Fruit fly (Drosophila melanogaster) whole organism, embryonic: ENCODE measurements around the gene CG7080.

Experiments used
- Ada2b ChIP-seq: fragments of 200-800 bp; sonication (Bioruptor generic); IDR thresholded peaks from 2 replicates; pipeline ENCODE4 v1.3.6; 2022; ENCODE audit warnings: missing biosample characterization, missing genetic modification characterization
- Blimp-1 ChIP-seq: fragments of 200-800 bp; sonication (Bioruptor generic); optimal IDR thresholded peaks from 3 replicates; lab custom pipeline; 2018; ENCODE audit warnings: missing biosample characterization, missing genetic modification characterization, mild to moderate bottlenecking, moderate library complexity, missing genetic modification reagents
- CG10321 ChIP-seq: fragments of 200-800 bp; sonication (Bioruptor generic); IDR thresholded peaks from 2 replicates; pipeline ENCODE4 v1.3.6; 2022; ENCODE audit warnings: missing biosample characterization, missing genetic modification characterization
- CG10543 ChIP-seq: fragments of 200-800 bp; sonication (Bioruptor generic); optimal IDR thresholded peaks from 3 replicates; lab custom pipeline; 2017; ENCODE audit warnings: missing biosample characterization, mild to moderate bottlenecking, missing genetic modification characterization, moderate library complexity
- CG10959 ChIP-seq: fragments of 200-800 bp; sonication (Bioruptor generic); IDR thresholded peaks from 2 replicates; pipeline ENCODE4 v1.3.6; 2022; ENCODE audit warnings: missing biosample characterization, missing genetic modification characterization
- CG11560 ChIP-seq: fragments of 200-800 bp; sonication (Bioruptor generic); IDR thresholded peaks from 3 replicates; pipeline ENCODE4 v1.3.6; 2022; ENCODE audit warnings: missing biosample characterization, missing genetic modification characterization
- CG12236 ChIP-seq: fragments of 200-800 bp; sonication (Bioruptor generic); optimal IDR thresholded peaks from 2 replicates; lab custom pipeline; 2016; ENCODE audit warnings: missing biosample characterization, missing genetic modification characterization
- CG12299 ChIP-seq: fragments of 200-800 bp; sonication (Bioruptor generic); optimal IDR thresholded peaks from 2 replicates; lab custom pipeline; 2018; ENCODE audit warnings: missing biosample characterization, mild to moderate bottlenecking, missing genetic modification characterization
- CG12942 ChIP-seq: fragments of 200-800 bp; sonication (Bioruptor generic); optimal IDR thresholded peaks from 3 replicates; lab custom pipeline; 2016; ENCODE audit warnings: missing biosample characterization, missing genetic modification characterization
- CG13296 ChIP-seq: fragments of 200-800 bp; sonication (Bioruptor generic); optimal IDR thresholded peaks from 3 replicates; lab custom pipeline; 2018; ENCODE audit warnings: missing biosample characterization, mild to moderate bottlenecking, missing genetic modification characterization
- CG13424 ChIP-seq: fragments of 200-800 bp; sonication (Bioruptor generic); optimal IDR thresholded peaks from 2 replicates; lab custom pipeline; 2019; ENCODE audit warnings: missing biosample characterization, mild to moderate bottlenecking, missing genetic modification characterization, moderate library complexity
- CG14860 ChIP-seq: fragments of 200-800 bp; sonication (Bioruptor generic); IDR thresholded peaks from 3 replicates; pipeline ENCODE4 v1.3.6; 2022; ENCODE audit warnings: missing biosample characterization, missing genetic modification characterization; ENCODE audit not compliant: partially characterized antibody
- CG18619 ChIP-seq: fragments of 200-800 bp; sonication (Bioruptor generic); optimal IDR thresholded peaks from 3 replicates; lab custom pipeline; 2017; ENCODE audit warnings: missing biosample characterization, mild to moderate bottlenecking, missing genetic modification characterization
- CG2199 ChIP-seq: fragments of 200-800 bp; sonication (Bioruptor generic); IDR thresholded peaks from 3 replicates; pipeline ENCODE4 v1.3.6; 2022; ENCODE audit warnings: missing biosample characterization, missing genetic modification characterization
- CG30020 ChIP-seq: fragments of 200-800 bp; optimal IDR thresholded peaks from 2 replicates; lab custom pipeline; 2019; ENCODE audit warnings: missing biosample characterization, mild to moderate bottlenecking, missing genetic modification characterization, moderate library complexity
- CG3281 ChIP-seq: fragments of 200-800 bp; sonication (Bioruptor generic); optimal IDR thresholded peaks from 3 replicates; lab custom pipeline; 2017; ENCODE audit warnings: missing biosample characterization, mild to moderate bottlenecking, missing genetic modification characterization
- CG4730 ChIP-seq: fragments of 200-800 bp; sonication (Bioruptor generic); IDR thresholded peaks from 2 replicates; pipeline ENCODE4 v1.3.6; 2022; ENCODE audit warnings: missing biosample characterization, missing genetic modification characterization
- CG6791 ChIP-seq: fragments of 200-800 bp; sonication (Bioruptor generic); IDR thresholded peaks from 3 replicates; pipeline ENCODE4 v1.3.6; 2022; ENCODE audit warnings: missing biosample characterization, missing genetic modification characterization; ENCODE audit not compliant: partially characterized antibody
- CG6854 ChIP-seq: fragments of 200-800 bp; sonication (Bioruptor generic); optimal IDR thresholded peaks from 3 replicates; lab custom pipeline; 2017; ENCODE audit warnings: missing biosample characterization, mild to moderate bottlenecking, missing genetic modification characterization
- CG7357 ChIP-seq: fragments of 200-800 bp; sonication (Bioruptor generic); IDR thresholded peaks from 3 replicates; pipeline ENCODE4 v1.3.6; 2022; ENCODE audit warnings: missing biosample characterization, missing genetic modification characterization
- D19A ChIP-seq: fragments of 200-800 bp; optimal IDR thresholded peaks from 3 replicates; lab custom pipeline; 2019; ENCODE audit warnings: missing biosample characterization, mild to moderate bottlenecking, missing genetic modification characterization, moderate library complexity
- Doc2 ChIP-seq: fragments of 200-800 bp; sonication (Bioruptor generic); IDR thresholded peaks from 2 replicates; pipeline ENCODE4 v1.3.6; 2022; ENCODE audit warnings: missing biosample characterization, missing genetic modification characterization
- Dref ChIP-seq: fragments of 200-800 bp; sonication (Bioruptor generic); IDR thresholded peaks from 2 replicates; pipeline ENCODE4 v1.3.6; 2022; ENCODE audit warnings: missing biosample characterization, missing genetic modification characterization
- E2f2 ChIP-seq: fragments of 200-800 bp; sonication (Bioruptor generic); IDR thresholded peaks from 2 replicates; pipeline ENCODE4 v1.3.6; 2022; ENCODE audit warnings: missing biosample characterization, missing genetic modification characterization
- Elba2 ChIP-seq: fragments of 200-800 bp; sonication (Bioruptor generic); optimal IDR thresholded peaks from 3 replicates; lab custom pipeline; 2016; ENCODE audit warnings: missing biosample characterization, missing genetic modification characterization
- Ets65A ChIP-seq: fragments of 200-800 bp; sonication (Bioruptor generic); peaks from one replicate; lab custom pipeline; 2016; ENCODE audit warnings: missing biosample characterization, missing genetic modification characterization
- Jarid2 ChIP-seq: fragments of 200-800 bp; sonication (Bioruptor generic); optimal IDR thresholded peaks from 3 replicates; lab custom pipeline; 2017; ENCODE audit warnings: mild to moderate bottlenecking, missing biosample characterization, missing genetic modification reagents, missing genetic modification characterization
- Mad ChIP-seq: fragments of 200-800 bp; sonication (Bioruptor generic); optimal IDR thresholded peaks from 2 replicates; lab custom pipeline; 2016; ENCODE audit warnings: missing biosample characterization, missing genetic modification characterization
- Oaz ChIP-seq: fragments of 200-800 bp; sonication (Bioruptor generic); IDR thresholded peaks from 2 replicates; pipeline ENCODE4 v1.3.6; 2022; ENCODE audit warnings: missing biosample characterization, missing genetic modification characterization
- PHDP ChIP-seq: fragments of 200-800 bp; sonication (Bioruptor generic); optimal IDR thresholded peaks from 3 replicates; lab custom pipeline; 2018; ENCODE audit warnings: missing biosample characterization, mild to moderate bottlenecking, missing genetic modification characterization, moderate library complexity
- Stat92E ChIP-seq, 3 experiments: fragments of >200 bp in 2 of 3; fragments of 200-800 bp in 1 of 3; sonication (Bioruptor generic) in 1 of 3; optimal IDR thresholded peaks; 2 replicates each; lab custom pipeline; 2017 to 2019; ENCODE audit warnings: missing biosample characterization in 3 of 3, missing genetic modification characterization in 3 of 3, mild to moderate bottlenecking in 1 of 3, moderate library complexity in 1 of 3
- Vsx1 ChIP-seq: fragments of 200-800 bp; sonication (Bioruptor generic); optimal IDR thresholded peaks from 2 replicates; lab custom pipeline; 2017; ENCODE audit warnings: missing biosample characterization, mild to moderate bottlenecking, missing genetic modification characterization, missing genetic modification reagents
- ash1 ChIP-seq: fragments of 200-800 bp; sonication (Bioruptor generic); optimal IDR thresholded peaks from 2 replicates; lab custom pipeline; 2018; ENCODE audit warnings: missing biosample characterization, mild to moderate bottlenecking, missing genetic modification characterization
- ato ChIP-seq: fragments of 200-800 bp; sonication (Bioruptor generic); IDR thresholded peaks from 2 replicates; pipeline ENCODE4 v1.3.6; 2022; ENCODE audit warnings: missing biosample characterization, missing genetic modification characterization; ENCODE audit not compliant: partially characterized antibody
- ci ChIP-seq: fragments of 200-800 bp; sonication (Bioruptor generic); IDR thresholded peaks from 3 replicates; pipeline ENCODE4 v1.3.6; 2022; ENCODE audit warnings: missing biosample characterization, missing genetic modification characterization
- dmrt11E ChIP-seq: fragments of 200-800 bp; sonication (Bioruptor generic); optimal IDR thresholded peaks from 3 replicates; lab custom pipeline; 2018; ENCODE audit warnings: missing biosample characterization, mild to moderate bottlenecking, missing genetic modification characterization, moderate library complexity
- dmrt99B ChIP-seq: fragments of 200-800 bp; sonication (Bioruptor generic); optimal IDR thresholded peaks from 2 replicates; lab custom pipeline; 2018; ENCODE audit warnings: missing biosample characterization, mild to moderate bottlenecking, missing genetic modification characterization, moderate library complexity
- eve ChIP-seq, 2 experiments: fragments of >200 bp; optimal IDR thresholded peaks; 2 replicates each; lab custom pipeline; 2017; ENCODE audit warnings: missing biosample characterization in 2 of 2, missing genetic modification characterization in 2 of 2
- fd96Cb ChIP-seq: fragments of 200-800 bp; sonication (Bioruptor generic); optimal IDR thresholded peaks from 2 replicates; lab custom pipeline; 2018; ENCODE audit warnings: missing biosample characterization, mild to moderate bottlenecking, missing genetic modification characterization, moderate library complexity
- gsb ChIP-seq: fragments of 200-800 bp; sonication (Bioruptor generic); IDR thresholded peaks from 2 replicates; pipeline ENCODE4 v1.3.6; 2022; ENCODE audit warnings: missing biosample characterization, missing genetic modification characterization
- lab ChIP-seq: fragments of 200-800 bp; sonication (Bioruptor generic); optimal IDR thresholded peaks from 3 replicates; lab custom pipeline; 2017; ENCODE audit warnings: missing biosample characterization, missing genetic modification characterization, mild to moderate bottlenecking, moderate library complexity, missing genetic modification reagents
- lilli ChIP-seq: fragments of 200-800 bp; sonication (Bioruptor generic); optimal IDR thresholded peaks from 3 replicates; lab custom pipeline; 2016; ENCODE audit warnings: missing biosample characterization, missing genetic modification characterization
- mam ChIP-seq: fragments of 200-800 bp; sonication (Bioruptor generic); optimal IDR thresholded peaks from 3 replicates; lab custom pipeline; 2016; ENCODE audit warnings: missing biosample characterization, missing genetic modification characterization
- pfk ChIP-seq: fragments of 200-800 bp; sonication (Bioruptor generic); optimal IDR thresholded peaks from 2 replicates; lab custom pipeline; 2018; ENCODE audit warnings: missing biosample characterization, mild to moderate bottlenecking, missing genetic modification characterization, moderate library complexity
- phol ChIP-seq: fragments of 200-800 bp; sonication (Bioruptor generic); optimal IDR thresholded peaks from 3 replicates; lab custom pipeline; 2018; ENCODE audit warnings: missing biosample characterization, mild to moderate bottlenecking, missing genetic modification characterization, moderate library complexity
- psq ChIP-seq: fragments of 200-800 bp; sonication (Bioruptor generic); optimal IDR thresholded peaks from 2 replicates; lab custom pipeline; 2017; ENCODE audit warnings: missing biosample characterization, missing genetic modification characterization
- pzg ChIP-seq: fragments of 200-800 bp; sonication (Bioruptor generic); optimal IDR thresholded peaks from 3 replicates; lab custom pipeline; 2018; ENCODE audit warnings: missing biosample characterization, mild to moderate bottlenecking, missing genetic modification characterization, moderate library complexity
- shn ChIP-seq: fragments of 200-800 bp; sonication (Bioruptor generic); optimal IDR thresholded peaks from 3 replicates; lab custom pipeline; 2016; ENCODE audit warnings: missing biosample characterization, missing genetic modification characterization
- slp2 ChIP-seq: fragments of 200-800 bp; sonication (Bioruptor generic); optimal IDR thresholded peaks from 2 replicates; lab custom pipeline; 2016; ENCODE audit warnings: missing biosample characterization, missing genetic modification characterization

CG7080 gene

DNA sequence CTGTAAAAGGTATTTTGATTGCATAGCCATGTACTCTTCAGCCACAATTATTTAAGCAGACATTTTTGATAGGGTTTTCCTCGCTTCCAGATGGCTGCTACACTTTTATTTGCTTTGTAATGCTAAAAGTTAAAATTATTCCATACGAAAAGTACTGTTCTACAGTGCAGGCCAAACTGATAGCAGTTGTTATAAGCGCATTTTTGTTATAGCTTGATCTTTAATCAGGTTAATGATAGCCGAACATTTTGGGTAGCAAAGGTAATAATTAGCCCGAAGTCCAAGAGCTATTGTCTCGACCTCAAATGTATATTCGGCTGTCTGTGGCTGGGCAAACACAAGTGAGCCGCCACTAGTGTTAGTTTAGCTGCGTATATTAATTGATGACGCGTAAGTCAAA, 28.8 kb downstream of the CG7080 start (continued):
- TF ChIP-seq lab (GFP tag; lab: Kevin White, UChicago) (no peak), Dref (no peak), lilli (GFP tag; lab: Kevin White, UChicago) (peak; percentile 19), Ets65A (GFP tag; lab: Kevin White, UChicago) (peak; percentile 45), ash1 (GFP tag; lab: Kevin White, UChicago) (no peak)

DNA sequence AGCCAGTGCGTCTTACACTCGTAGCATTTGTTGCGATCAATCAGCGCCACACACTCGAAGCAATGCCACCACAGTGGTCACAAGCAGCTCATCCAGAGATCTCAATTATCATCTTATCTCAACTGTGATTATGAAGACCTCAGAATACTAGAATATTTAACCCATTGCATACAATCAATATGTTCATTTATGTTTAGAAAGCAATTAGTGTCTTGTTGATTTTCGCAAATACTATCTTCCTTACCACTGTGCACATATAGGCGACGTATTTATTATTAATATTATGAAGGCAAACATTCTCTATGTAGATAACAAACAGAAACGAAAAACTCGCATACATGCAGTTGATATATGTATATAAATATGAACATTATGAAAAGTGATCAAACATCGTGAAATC, 29.7 kb downstream of the CG7080 start:
- TF ChIP-seq CG3281 (GFP tag; lab: Kevin White, UChicago) (peak; percentile 52), fd96Cb (tag; lab: Kevin White, UChicago) (peak; percentile 77), mam (GFP tag; lab: Kevin White, UChicago) (no peak), Doc2 (GFP tag; lab: Robert Waterston, UW) (0 out of 2 replicates have a peak, but pooled peaks have one; percentile 12), dmrt99B (tag; lab: Kevin White, UChicago) (peak; percentile 62), ato (GFP tag; lab: Robert Waterston, UW) (no peak), CG13296 (GFP tag; lab: Kevin White, UChicago) (peak; percentile 57), CG10959 (GFP tag; lab: Robert Waterston, UW) (peak; percentile 66), Mad (GFP tag; lab: Kevin White, UChicago) (peak; percentile 52), CG13424 (tag; lab: Kevin White, UChicago) (peak; percentile 72), shn (GFP tag; lab: Kevin White, UChicago) (peak; percentile 36), Vsx1 (GFP tag; lab: Kevin White, UChicago) (peak; percentile 59), CG6791 (GFP tag; lab: Robert Waterston, UW) (no peak), CG18619 (GFP tag; lab: Kevin White, UChicago) (peak; percentile 58), Jarid2 (GFP tag; lab: Kevin White, UChicago) (peak; percentile 32), E2f2 (GFP tag; lab: Robert Waterston, UW) (peak; percentile 54; the same call in 1 of the 2 replicates), PHDP (tag; lab: Kevin White, UChicago) (peak; percentile 77), CG6854 (GFP tag; lab: Kevin White, UChicago) (no peak), eve (GFP tag; optimal IDR thresholded peaks at IDR 0.05; lab: Kevin White, UChicago) (no peak), CG2199 (peak; percentile 91; the same call in 2 of the 3 replicates), CG10321 (GFP tag; lab: Robert Waterston, UW) (no peak), CG14860 (GFP tag; lab: Robert Waterston, UW) (no peak), ci (peak; percentile 82), CG10543 (no peak), CG7357 (peak; percentile 35; the same call in 1 of the 3 replicates), Elba2 (GFP tag; lab: Kevin White, UChicago) (no peak), CG12236 (GFP tag; lab: Kevin White, UChicago) (peak; percentile 66), pfk (no peak), CG11560 (tag; lab: Robert Waterston, UW) (0 out of 3 replicates have a peak, but pooled peaks have one; percentile 39), CG30020 (tag; lab: Kevin White, UChicago) (no peak), Oaz (GFP tag; lab: Robert Waterston, UW) (no peak), Stat92E (GFP tag; optimal IDR thresholded peaks at IDR 0.05; lab: Kevin White, UChicago) (peak in 1 of 3 experiments; percentile 15), phol (tag; lab: Kevin White, UChicago) (peak; percentile 67), D19A (peak; percentile 60), dmrt11E (tag; lab: Kevin White, UChicago) (peak; percentile 88), Blimp-1 (GFP tag; lab: Kevin White, UChicago) (peak; percentile 88), pzg (GFP tag; lab: Kevin White, UChicago) (no peak), psq (GFP tag; lab: Kevin White, UChicago) (peak; percentile 70), slp2 (GFP tag; lab: Kevin White, UChicago) (no peak), CG12299 (tag; lab: Kevin White, UChicago) (no peak), CG4730 (GFP tag; lab: Robert Waterston, UW) (peak; percentile 71), gsb (GFP tag; lab: Robert Waterston, UW) (peak; percentile 49), CG12942 (peak; percentile 59), Ada2b (peak; percentile 69)
